Worm (Caenorhabditis elegans) whole organism, L1 larva: ENCODE results near the gene pbs-3.

Source experiments
- egl-13 ChIP-seq: sonication (generic microtip); optimal IDR thresholded peaks from 2 replicates; lab custom pipeline; 2016; ENCODE audit warnings: missing genotype, missing genetic modification reagents, missing genetic modification characterization, missing compliant biosample characterization
- lin-13 ChIP-seq: fragments of 150-350 bp; optimal IDR thresholded peaks from 2 replicates; lab custom pipeline; 2014; ENCODE audit warnings: missing biosample characterization, missing genetic modification reagents, missing genetic modification characterization
- lin-15B ChIP-seq: fragments of 150-350 bp; sonication (generic microtip); optimal IDR thresholded peaks from 3 replicates; lab custom pipeline; 2014; ENCODE audit warnings: missing biosample characterization, missing genetic modification characterization
- lin-35 ChIP-seq, 2 experiments: fragments of 150-350 bp; optimal IDR thresholded peaks; 2 replicates each; lab custom pipeline; 2014; ENCODE audit warnings: missing biosample characterization in 2 of 2, missing genetic modification characterization in 2 of 2, missing genetic modification reagents in 2 of 2
- nhr-12 ChIP-seq: sonication (generic microtip); optimal IDR thresholded peaks from 2 replicates; lab custom pipeline; 2017; ENCODE audit warnings: missing biosample characterization, missing genetic modification characterization
- nhr-237 ChIP-seq: fragments of 150-350 bp; optimal IDR thresholded peaks from 2 replicates; lab custom pipeline; 2014; ENCODE audit warnings: missing biosample characterization, missing genetic modification characterization
- pag-3 ChIP-seq: sonication (generic microtip); optimal IDR thresholded peaks from 2 replicates; lab custom pipeline; 2017; ENCODE audit warnings: missing genetic modification characterization, mild to moderate bottlenecking, missing compliant biosample characterization, antibody characterized with exemption, borderline replicate concordance; ENCODE audit not compliant: insufficient read depth
- snpc-4 ChIP-seq: fragments of 150-350 bp; optimal IDR thresholded peaks from 2 replicates; lab custom pipeline; 2014; ENCODE audit warnings: missing biosample characterization, missing genetic modification characterization
- sptf-1 ChIP-seq: fragments of 150-350 bp; optimal IDR thresholded peaks from 2 replicates; lab custom pipeline; 2014; ENCODE audit warnings: missing biosample characterization, missing genetic modification characterization
- tlp-1 ChIP-seq: fragments of 150-350 bp; optimal IDR thresholded peaks from 2 replicates; lab custom pipeline; 2014; ENCODE audit warnings: missing biosample characterization, missing genetic modification characterization
- unc-62 ChIP-seq: fragments of 150-350 bp; optimal IDR thresholded peaks from 2 replicates; lab custom pipeline; 2014; ENCODE audit warnings: missing biosample characterization, missing genetic modification reagents, missing genetic modification characterization
- zag-1 ChIP-seq: fragments of 150-350 bp; optimal IDR thresholded peaks from 2 replicates; lab custom pipeline; 2014; ENCODE audit warnings: missing biosample characterization, missing genetic modification characterization
- ztf-11 ChIP-seq, 2 experiments: sonication (generic microtip); optimal IDR thresholded peaks; 2 replicates each; lab custom pipeline; 2016 to 2017; ENCODE audit warnings: missing genetic modification characterization in 2 of 2, missing biosample characterization in 1 of 2, missing compliant biosample characterization in 1 of 2

- TF ChIP-seq lin-15B (tag; lab: Kevin White, UChicago): no peak
- TF ChIP-seq lin-35 (GFP tag; optimal IDR thresholded peaks at IDR 0.05; lab: Kevin White, UChicago): no peak
- TF ChIP-seq pag-3 (tag; lab: Kevin White, UChicago): no peak
- TF ChIP-seq nhr-12: no peak
- no peak for TF ChIP-seq nhr-237 (tag; lab: Kevin White, UChicago)
- TF ChIP-seq ztf-11 (tag; optimal IDR thresholded peaks at IDR 0.05; lab: Kevin White, UChicago): no peak
- TF ChIP-seq tlp-1 (tag; lab: Kevin White, UChicago): no peak
- no peak for TF ChIP-seq lin-13 (GFP tag; lab: Kevin White, UChicago)
- no peak for TF ChIP-seq sptf-1 (tag; lab: Kevin White, UChicago)
- TF ChIP-seq egl-13 (tag; lab: Kevin White, UChicago): no peak
- TF ChIP-seq unc-62 (GFP tag; lab: Kevin White, UChicago): no peak
- TF ChIP-seq zag-1 (tag; lab: Kevin White, UChicago): no peak
- no peak for TF ChIP-seq snpc-4 (tag; lab: Kevin White, UChicago)
Observed at ce11 chrII:4954099-4954959, 898 bp downstream of the pbs-3 start.
